Worm (Caenorhabditis elegans) whole organism, L4/young adult: Measurements from ENCODE around the gene F53H4.2.

Experiments used
- dao-5 ChIP-seq: sonication (generic microtip); optimal IDR thresholded peaks from 2 replicates; lab custom pipeline; 2016; ENCODE audit warnings: missing genotype, missing genetic modification characterization, moderate library complexity, missing compliant biosample characterization
- him-1 ChIP-seq: sonication (generic microtip); optimal IDR thresholded peaks from 2 replicates; lab custom pipeline; 2016; ENCODE audit warnings: missing genotype, missing genetic modification reagents, missing genetic modification characterization, missing compliant biosample characterization

DNA sequence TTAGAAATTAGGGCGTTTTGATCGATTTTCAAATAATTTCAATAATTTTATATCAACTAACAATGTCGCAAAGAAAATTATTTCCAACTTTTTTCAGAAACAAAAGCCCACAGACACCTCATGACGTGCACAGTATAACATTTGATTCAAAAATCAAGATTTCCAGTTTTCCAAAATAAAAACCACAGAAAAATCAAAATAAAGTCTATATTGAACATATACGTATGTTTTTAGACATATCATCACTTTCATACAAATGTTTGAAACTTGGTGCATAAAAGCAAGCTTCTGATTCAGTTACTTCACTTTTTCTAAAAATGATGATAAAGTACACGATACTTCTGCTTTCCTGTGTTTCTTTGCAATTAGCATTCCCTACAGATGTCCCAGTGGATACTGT, at the start of gene F53H4.2:
- TF ChIP-seq him-1 (tag; lab: Kevin White, UChicago) (no peak), dao-5 (tag; lab: Kevin White, UChicago) (no peak)
